Worm (Caenorhabditis elegans): Measurements from ENCODE around the gene dhs-25.

Gene dhs-25

DNA sequence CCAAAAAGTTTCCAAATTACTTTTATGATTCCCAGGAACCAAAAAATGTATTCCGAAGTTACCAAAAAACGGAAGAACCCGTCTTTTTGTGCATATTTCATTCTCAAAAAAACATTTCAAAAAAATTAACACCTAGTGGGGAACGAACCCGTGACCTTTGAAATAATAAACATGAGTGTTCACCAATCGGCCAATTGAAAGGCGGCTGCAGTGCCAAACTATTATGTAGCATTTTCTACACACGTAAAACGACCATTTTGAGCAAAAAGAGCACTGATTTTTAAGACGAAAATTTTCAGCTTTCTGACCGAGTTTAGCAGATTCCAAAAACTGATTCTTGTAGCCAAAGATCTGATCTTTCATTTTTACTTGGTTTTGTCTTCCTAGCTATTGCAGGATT, 4.7 kb downstream of the dhs-25 start (continued):
- TF ChIP-seq nfya-1 (tag; optimal IDR thresholded peaks at IDR 0.05; ENCODE audit: borderline replicate concordance, insufficient read depth) = no peak
- no peak for TF ChIP-seq snpc-3.4 (tag; optimal IDR thresholded peaks at IDR 0.05)
- TF ChIP-seq madf-3 (GFP tag; IDR thresholded peaks at IDR 0.05) = no peak
- TF ChIP-seq die-1 (tag; optimal IDR thresholded peaks at IDR 0.05) = peak; percentile 15
- TF ChIP-seq lin-26 (GFP tag; IDR thresholded peaks at IDR 0.05) = peak; percentile 45; the same call in 1 of the 2 replicates
- TF ChIP-seq lsl-1 (GFP tag; optimal IDR thresholded peaks at IDR 0.05) = no peak
- TF ChIP-seq mcd-1 (GFP tag; IDR thresholded peaks at IDR 0.05) = no peak

DNA sequence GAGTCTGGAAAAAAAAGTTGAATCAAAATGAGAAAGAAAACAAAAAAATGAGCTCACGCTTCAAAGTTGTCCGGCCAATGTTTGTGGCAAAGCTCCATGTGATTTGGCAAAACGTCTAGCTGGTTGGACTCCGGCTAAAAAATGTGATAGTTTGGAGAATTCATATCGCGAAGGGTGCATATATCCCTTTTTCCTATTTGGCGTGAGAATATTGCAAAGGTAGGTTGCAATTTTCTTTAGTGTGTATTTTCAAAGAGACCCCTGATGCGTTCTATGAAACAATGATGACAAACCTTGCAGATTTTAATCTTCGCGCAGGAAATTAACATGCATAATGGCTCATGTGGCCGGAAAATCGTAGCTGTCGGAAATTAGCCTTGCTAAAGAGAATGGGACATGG, 5.8 kb downstream of the dhs-25 start:
- TF ChIP-seq madf-3 (GFP tag; IDR thresholded peaks at IDR 0.05) (no peak), repo-1 (tag; optimal IDR thresholded peaks at IDR 0.05) (no peak), ztf-26 (tag; optimal IDR thresholded peaks at IDR 0.05) (peak; percentile 48), ztf-28 (GFP tag; IDR thresholded peaks at IDR 0.05) (no peak), lin-40 (tag; optimal IDR thresholded peaks at IDR 0.05) (peak; percentile 56), F33H1.4 (GFP tag; IDR thresholded peaks at IDR 0.05) (no peak), F10E7.11 (tag; optimal IDR thresholded peaks at IDR 0.05) (no peak), lin-35 (GFP tag; optimal IDR thresholded peaks at IDR 0.05) (peak in 1 of 3 experiments; percentile 21), T07F8.4 (tag; optimal IDR thresholded peaks at IDR 0.05) (no peak), tlf-1 (GFP tag; optimal IDR thresholded peaks at IDR 0.05) (no peak), ztf-22 (GFP tag; optimal IDR thresholded peaks at IDR 0.05) (no peak), athp-1 (tag; optimal IDR thresholded peaks at IDR 0.05) (no peak), gei-17 (GFP tag; optimal IDR thresholded peaks at IDR 0.05) (peak; percentile 86), tbx-9 (tag; optimal IDR thresholded peaks at IDR 0.05; ENCODE audit: borderline replicate concordance) (no peak), nfya-2 (GFP tag; IDR thresholded peaks at IDR 0.05) (no peak), egrh-3 (GFP tag; IDR thresholded peaks at IDR 0.05) (no peak), atf-7 (tag; optimal IDR thresholded peaks at IDR 0.05) (no peak), mcd-1 (GFP tag; IDR thresholded peaks at IDR 0.05) (no peak), egl-44 (GFP tag; IDR thresholded peaks at IDR 0.05) (no peak), hlh-26 (GFP tag; conservative IDR thresholded peaks at IDR 0.05) (no peak), dpff-1 (tag; optimal IDR thresholded peaks at IDR 0.05) (no peak), D2030.7 (GFP tag; IDR thresholded peaks at IDR 0.05) (no peak), dox-1 (GFP tag; IDR thresholded peaks at IDR 0.05) (peak; percentile 36; the same call in 1 of the 2 replicates), rec-8 (tag; optimal IDR thresholded peaks at IDR 0.05) (no peak), K12H6.12 (tag; optimal IDR thresholded peaks at IDR 0.05) (no peak), tbp1 (GFP tag; optimal IDR thresholded peaks at IDR 0.05) (no peak), cebp-1 (GFP tag; IDR thresholded peaks at IDR 0.05) (no peak), cebp-1 (tag; optimal IDR thresholded peaks at IDR 0.05) (peak; percentile 31), Y56A3A.18 (GFP tag; IDR thresholded peaks at IDR 0.05) (0 out of 2 replicates have a peak, but pooled peaks have one; percentile 32), F57C9.4 (tag; optimal IDR thresholded peaks at IDR 0.05) (no peak)

DNA sequence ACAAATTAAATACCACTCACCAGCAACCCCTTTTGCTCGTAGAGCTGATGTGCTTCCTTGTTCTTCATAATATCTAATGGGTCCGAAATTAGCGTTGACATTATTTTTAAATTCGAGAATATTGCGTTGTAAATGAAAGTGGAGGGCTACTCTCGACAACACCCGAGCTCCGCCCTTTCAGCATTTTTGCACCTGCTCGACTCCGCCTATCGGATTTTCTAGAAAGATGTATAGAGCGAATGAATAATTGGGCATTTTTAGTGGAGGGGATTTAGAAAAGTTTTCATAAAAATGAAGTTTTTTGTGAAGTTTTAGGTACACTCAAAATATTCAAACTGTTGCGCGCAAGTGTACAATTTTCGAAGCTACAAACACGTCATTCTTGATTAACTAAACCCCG, 7.9 kb downstream of the dhs-25 start, which contains the start of gene F09E10.5:
F09E10.5 (minus strand) TSS at position 101 of the 400 bp plus-strand sequence.
- TF ChIP-seq bed-1 (GFP tag; IDR thresholded peaks at IDR 0.05) (no peak), lin-26 (GFP tag; IDR thresholded peaks at IDR 0.05) (no peak), F33H1.4 (GFP tag; IDR thresholded peaks at IDR 0.05) (no peak), hmg-1.2 (GFP tag; IDR thresholded peaks at IDR 0.05) (no peak), B0019.2 (GFP tag; conservative IDR thresholded peaks at IDR 0.05) (no peak), hmg-20 (GFP tag; IDR thresholded peaks at IDR 0.05) (no peak), tlf-1 (GFP tag; optimal IDR thresholded peaks at IDR 0.05) (no peak), mcd-1 (GFP tag; IDR thresholded peaks at IDR 0.05) (no peak), K11D2.4 (GFP tag; IDR thresholded peaks at IDR 0.05) (no peak), Y79H2A.3 (GFP tag; conservative IDR thresholded peaks at IDR 0.05) (no peak), ama-1 (optimal IDR thresholded peaks at IDR 0.05) (no peak), ama-1 (GFP tag; optimal IDR thresholded peaks at IDR 0.05) (no peak), Y53G8AR.9 (GFP tag; conservative IDR thresholded peaks at IDR 0.05) (no peak), F39B2.1 (GFP tag; IDR thresholded peaks at IDR 0.05) (no peak), akir-1 (GFP tag; optimal IDR thresholded peaks at IDR 0.05) (no peak), mes-4 (tag; optimal IDR thresholded peaks at IDR 0.05) (no peak), pbrm-1 (GFP tag; IDR thresholded peaks at IDR 0.05) (no peak), K12H6.12 (tag; optimal IDR thresholded peaks at IDR 0.05) (no peak), egrh-3 (GFP tag; IDR thresholded peaks at IDR 0.05) (no peak)

Data from whole organism, young adult.